Worm (Caenorhabditis elegans) whole organism, L3 larva: ENCODE data around the gene F54E7.6.

Experiments
- R02D3.7 ChIP-seq: fragments of 150-350 bp; optimal IDR thresholded peaks from 2 replicates; lab custom pipeline; 2014; ENCODE audit warnings: missing biosample characterization, missing genetic modification characterization
- ZK546.5 ChIP-seq: sonication (generic microtip); optimal IDR thresholded peaks from 2 replicates; lab custom pipeline; 2017; ENCODE audit warnings: missing biosample characterization, missing genetic modification characterization
- aly-2 ChIP-seq: fragments of 150-350 bp; optimal IDR thresholded peaks from 2 replicates; lab custom pipeline; 2014; ENCODE audit warnings: missing biosample characterization, missing genetic modification characterization
- ama-1 ChIP-seq: fragments of 150-350 bp; optimal IDR thresholded peaks from 2 replicates; lab custom pipeline; 2018
- ceh-16 ChIP-seq: sonication (generic microtip); optimal IDR thresholded peaks from 2 replicates; lab custom pipeline; 2017; ENCODE audit warnings: missing biosample characterization, missing genetic modification characterization
- ceh-28 ChIP-seq: fragments of 150-350 bp; optimal IDR thresholded peaks from 2 replicates; lab custom pipeline; 2014; ENCODE audit warnings: missing biosample characterization, missing genetic modification reagents, missing genetic modification characterization
- ceh-82 ChIP-seq: fragments of 150-350 bp; optimal IDR thresholded peaks from 2 replicates; lab custom pipeline; 2014; ENCODE audit warnings: missing biosample characterization, missing genetic modification characterization
- ceh-9 ChIP-seq: sonication (generic microtip); optimal IDR thresholded peaks from 2 replicates; lab custom pipeline; 2018; ENCODE audit warnings: missing biosample characterization, missing genetic modification characterization
- egl-27 ChIP-seq: sonication (generic microtip); optimal IDR thresholded peaks from 4 replicates; lab custom pipeline; 2017; ENCODE audit warnings: missing biosample characterization, missing genetic modification reagents, missing genetic modification characterization
- egl-5 ChIP-seq: fragments of 150-350 bp; optimal IDR thresholded peaks from 2 replicates; lab custom pipeline; 2017; ENCODE audit warnings: missing biosample characterization, missing genetic modification reagents, missing genetic modification characterization, inconsistent platforms
- elt-1 ChIP-seq: fragments of 150-350 bp; optimal IDR thresholded peaks from 2 replicates; lab custom pipeline; 2014; ENCODE audit warnings: missing biosample characterization, missing genetic modification characterization
- elt-2 ChIP-seq: sonication (generic microtip); optimal IDR thresholded peaks from 2 replicates; lab custom pipeline; 2016; ENCODE audit warnings: missing genetic modification reagents, mild to moderate bottlenecking, missing genetic modification characterization, missing compliant biosample characterization
- elt-3 ChIP-seq, 3 experiments: fragments of 150-350 bp in 1 of 3; sonication (generic microtip) in 2 of 3; optimal IDR thresholded peaks; 2 replicates in 2 of 3; 4 replicates in 1 of 3; lab custom pipeline; 2014 to 2017; ENCODE audit warnings: missing biosample characterization in 3 of 3, missing genetic modification characterization in 3 of 3
- fkh-10 ChIP-seq: sonication (generic microtip); optimal IDR thresholded peaks from 2 replicates; lab custom pipeline; 2017; ENCODE audit warnings: missing biosample characterization, missing genetic modification reagents, missing genetic modification characterization
- fkh-2 ChIP-seq: fragments of 150-350 bp; optimal IDR thresholded peaks from 2 replicates; lab custom pipeline; 2014; ENCODE audit warnings: missing biosample characterization, missing genetic modification reagents, missing genetic modification characterization
- fos-1 ChIP-seq: fragments of 150-350 bp; optimal IDR thresholded peaks from 2 replicates; lab custom pipeline; 2014; ENCODE audit warnings: missing biosample characterization, missing genetic modification characterization
- hmg-11 ChIP-seq: sonication (generic microtip); optimal IDR thresholded peaks from 2 replicates; lab custom pipeline; 2016; ENCODE audit warnings: missing genetic modification characterization, missing compliant biosample characterization
- jun-1 ChIP-seq: fragments of 150-350 bp; optimal IDR thresholded peaks from 2 replicates; lab custom pipeline; 2014; ENCODE audit warnings: missing biosample characterization, missing genetic modification reagents, missing genetic modification characterization
- lin-15B ChIP-seq: fragments of 150-350 bp; optimal IDR thresholded peaks from 2 replicates; lab custom pipeline; 2014; ENCODE audit warnings: missing biosample characterization, missing genetic modification characterization
- lin-39 ChIP-seq: fragments of 150-350 bp; optimal IDR thresholded peaks from 2 replicates; lab custom pipeline; 2018; ENCODE audit warnings: missing biosample characterization, missing genetic modification reagents, missing genetic modification characterization
- lsy-12 ChIP-seq: sonication (generic microtip); optimal IDR thresholded peaks from 2 replicates; lab custom pipeline; 2016; ENCODE audit warnings: mild to moderate bottlenecking, missing genetic modification characterization, missing compliant biosample characterization
- mdl-1 ChIP-seq: fragments of 150-350 bp; optimal IDR thresholded peaks from 2 replicates; lab custom pipeline; 2014; ENCODE audit warnings: missing biosample characterization, missing genetic modification characterization
- mml-1 ChIP-seq: fragments of 150-350 bp; sonication (generic microtip); optimal IDR thresholded peaks from 3 replicates; lab custom pipeline; 2014; ENCODE audit warnings: missing biosample characterization, missing genetic modification characterization
- nfya-1 ChIP-seq: sonication (generic microtip); optimal IDR thresholded peaks from 2 replicates; lab custom pipeline; 2017; ENCODE audit warnings: missing genetic modification characterization, mild to moderate bottlenecking, missing compliant biosample characterization, antibody characterized with exemption, moderate library complexity; ENCODE audit not compliant: insufficient read depth
- nhr-11 ChIP-seq: fragments of 150-350 bp; optimal IDR thresholded peaks from 2 replicates; lab custom pipeline; 2014; ENCODE audit warnings: missing biosample characterization, missing genetic modification characterization
- nhr-12 ChIP-seq: fragments of 150-350 bp; optimal IDR thresholded peaks from 2 replicates; lab custom pipeline; 2014; ENCODE audit warnings: missing biosample characterization, missing genetic modification characterization
- nhr-23 ChIP-seq: fragments of 150-350 bp; optimal IDR thresholded peaks from 2 replicates; lab custom pipeline; 2014; ENCODE audit warnings: missing biosample characterization, missing genetic modification reagents, missing genetic modification characterization
- nhr-25 ChIP-seq: sonication (generic microtip); optimal IDR thresholded peaks from 2 replicates; lab custom pipeline; 2017; ENCODE audit warnings: missing biosample characterization, missing genetic modification characterization
- nhr-28 ChIP-seq: fragments of 150-350 bp; optimal IDR thresholded peaks from 2 replicates; lab custom pipeline; 2014; ENCODE audit warnings: missing biosample characterization, missing genetic modification characterization
- nhr-43 ChIP-seq: sonication (generic microtip); optimal IDR thresholded peaks from 2 replicates; lab custom pipeline; 2016; ENCODE audit warnings: mild to moderate bottlenecking, missing genetic modification characterization, missing compliant biosample characterization; ENCODE audit not compliant: poor library complexity, severe bottlenecking
- nhr-67 ChIP-seq: fragments of 150-350 bp; optimal IDR thresholded peaks from 2 replicates; lab custom pipeline; 2014; ENCODE audit warnings: missing biosample characterization, missing genetic modification characterization
- nhr-77 ChIP-seq: fragments of 150-350 bp; optimal IDR thresholded peaks from 2 replicates; lab custom pipeline; 2014; ENCODE audit warnings: missing biosample characterization, missing genetic modification characterization
- pha-4 ChIP-seq: fragments of 150-350 bp; optimal IDR thresholded peaks from 2 replicates; lab custom pipeline; 2014; ENCODE audit warnings: missing biosample characterization, missing genetic modification reagents, missing genetic modification characterization
- pqm-1 ChIP-seq: fragments of 150-350 bp; optimal IDR thresholded peaks from 2 replicates; lab custom pipeline; 2017; ENCODE audit warnings: missing biosample characterization, missing genetic modification characterization, inconsistent platforms
- sea-2 ChIP-seq: fragments of 150-350 bp; sonication (generic microtip); optimal IDR thresholded peaks from 4 replicates; lab custom pipeline; 2014; ENCODE audit warnings: missing biosample characterization, missing genetic modification reagents, missing genetic modification characterization
- skn-1 ChIP-seq: fragments of 150-350 bp; optimal IDR thresholded peaks from 2 replicates; lab custom pipeline; 2014; ENCODE audit warnings: missing biosample characterization, missing genetic modification characterization
- snpc-4 ChIP-seq: fragments of 150-350 bp; optimal IDR thresholded peaks from 2 replicates; lab custom pipeline; 2014; ENCODE audit warnings: missing biosample characterization, missing genetic modification characterization
- tbx-2 ChIP-seq: sonication (generic microtip); optimal IDR thresholded peaks from 2 replicates; lab custom pipeline; 2016; ENCODE audit warnings: mild to moderate bottlenecking, missing genetic modification characterization, missing compliant biosample characterization
- unc-39 ChIP-seq: sonication (generic microtip); optimal IDR thresholded peaks from 4 replicates; lab custom pipeline; 2017; ENCODE audit warnings: missing biosample characterization, missing genetic modification characterization
- unc-62 ChIP-seq: fragments of 150-350 bp; sonication (generic microtip); optimal IDR thresholded peaks from 4 replicates; lab custom pipeline; 2014; ENCODE audit warnings: missing biosample characterization, missing genetic modification reagents, missing genetic modification characterization
- zag-1 ChIP-seq: fragments of 150-350 bp; optimal IDR thresholded peaks from 2 replicates; lab custom pipeline; 2014; ENCODE audit warnings: missing biosample characterization, missing genetic modification characterization
- ztf-11 ChIP-seq: fragments of 150-350 bp; optimal IDR thresholded peaks from 2 replicates; lab custom pipeline; 2014; ENCODE audit warnings: missing biosample characterization, missing genetic modification characterization

The F54E7.6 gene

ce11 chrIII:5622232-5623009 is 38.5 kb downstream of the F54E7.6 start:
- TF ChIP-seq ama-1 (lab: Kevin White, UChicago) (no peak), pha-4 (tag; lab: Kevin White, UChicago) (peak; percentile 53)

ce11 chrIII:5621236-5621635 is 39.6 kb downstream of the F54E7.6 start:
- no peak for TF ChIP-seq fkh-10 (GFP tag; lab: Kevin White, UChicago)
- TF ChIP-seq fos-1 (tag; lab: Kevin White, UChicago), result no peak
- peak; percentile 23 for TF ChIP-seq R02D3.7 (tag; lab: Kevin White, UChicago)
- TF ChIP-seq pqm-1 (tag; lab: Kevin White, UChicago), result peak; percentile 8
- TF ChIP-seq tbx-2 (tag; lab: Kevin White, UChicago), result peak; percentile 57
- TF ChIP-seq skn-1 (tag; lab: Kevin White, UChicago), result no peak
- peak; percentile 48 for TF ChIP-seq jun-1 (tag; lab: Kevin White, UChicago)
- TF ChIP-seq mdl-1 (tag; lab: Kevin White, UChicago), result peak; percentile 63
- peak; percentile 87 for TF ChIP-seq nfya-1 (tag; lab: Kevin White, UChicago)
- TF ChIP-seq nhr-28 (tag; lab: Kevin White, UChicago), result no peak
- TF ChIP-seq pha-4 (tag; lab: Kevin White, UChicago), result peak; percentile 85
- TF ChIP-seq ceh-82, result no peak
- peak; percentile 54 for TF ChIP-seq snpc-4 (tag; lab: Kevin White, UChicago)
- no peak for TF ChIP-seq elt-3 (tag; optimal IDR thresholded peaks at IDR 0.05; lab: Kevin White, UChicago)
- TF ChIP-seq lsy-12 (tag; lab: Kevin White, UChicago), result peak; percentile 61
- no peak for TF ChIP-seq unc-39 (tag; lab: Kevin White, UChicago)
- no peak for TF ChIP-seq unc-62 (GFP tag; lab: Kevin White, UChicago)
- TF ChIP-seq ztf-11, result no peak
- no peak for TF ChIP-seq ZK546.5 (tag; lab: Kevin White, UChicago)
- peak; percentile 62 for TF ChIP-seq egl-5 (tag; lab: Kevin White, UChicago)
- TF ChIP-seq nhr-25 (tag; lab: Kevin White, UChicago), result peak; percentile 53
- TF ChIP-seq lin-39 (tag; lab: Kevin White, UChicago), result peak; percentile 49
- peak; percentile 86 for TF ChIP-seq hmg-11 (tag; lab: Kevin White, UChicago)
- no peak for TF ChIP-seq sea-2
- no peak for TF ChIP-seq egl-27 (tag; lab: Kevin White, UChicago)
- no peak for TF ChIP-seq zag-1
- TF ChIP-seq nhr-43, result no peak
- TF ChIP-seq aly-2 (tag; lab: Kevin White, UChicago), result no peak
- no peak for TF ChIP-seq ama-1 (lab: Kevin White, UChicago)
- peak; percentile 82 for TF ChIP-seq elt-2
- no peak for TF ChIP-seq nhr-67 (tag; lab: Kevin White, UChicago)
- peak; percentile 15 for TF ChIP-seq nhr-23
- TF ChIP-seq nhr-12 (tag; lab: Kevin White, UChicago), result no peak
- no peak for TF ChIP-seq elt-1
- TF ChIP-seq mml-1 (tag; lab: Kevin White, UChicago), result no peak
- TF ChIP-seq ceh-28 (tag; lab: Kevin White, UChicago), result peak; percentile 34
- TF ChIP-seq fkh-2, result no peak
- peak; percentile 65 for TF ChIP-seq lin-15B (tag; lab: Kevin White, UChicago)
- TF ChIP-seq nhr-11 (tag; lab: Kevin White, UChicago), result peak; percentile 8
- TF ChIP-seq nhr-77 (tag; lab: Kevin White, UChicago), result no peak
- no peak for TF ChIP-seq ceh-16 (tag; lab: Kevin White, UChicago)
- no peak for TF ChIP-seq ceh-9
